Worm (Caenorhabditis elegans) whole organism, midembryonic: Measurements from ENCODE around the gene C05A9.2.

ENCODE experiments used
- T22C8.4 ChIP-seq: fragments of 200-800 bp; sonication (Bioruptor generic); IDR thresholded peaks from 2 replicates; pipeline ENCODE4 v1.3.6; 2022; ENCODE audit warnings: missing genetic modification characterization, missing compliant biosample characterization
- cog-1 ChIP-seq: sonication (generic microtip); optimal IDR thresholded peaks from 2 replicates; lab custom pipeline; 2016; ENCODE audit warnings: missing genetic modification characterization, missing compliant biosample characterization
- flt-1 ChIP-seq: fragments of 200-800 bp; sonication (Bioruptor generic); IDR thresholded peaks from 2 replicates; pipeline ENCODE4 v1.3.6; 2022; ENCODE audit warnings: missing genetic modification characterization, missing compliant biosample characterization
- klf-2 ChIP-seq: fragments of 200-800 bp; sonication (Bioruptor generic); conservative IDR thresholded peaks from 2 replicates; pipeline ENCODE4 v1.3.6; 2022; ENCODE audit warnings: missing genetic modification reagents, missing genetic modification characterization, missing compliant biosample characterization
- med-1 ChIP-seq: sonication (generic microtip); optimal IDR thresholded peaks from 2 replicates; lab custom pipeline; 2017; ENCODE audit warnings: missing genetic modification characterization, mild to moderate bottlenecking, missing compliant biosample characterization, antibody characterized with exemption, missing genetic modification reagents; ENCODE audit not compliant: insufficient read depth
- ref-1 ChIP-seq: fragments of 200-800 bp; sonication (Bioruptor generic); conservative IDR thresholded peaks from 2 replicates; pipeline ENCODE4 v1.3.6; 2022; ENCODE audit warnings: missing genetic modification reagents, missing genetic modification characterization, missing compliant biosample characterization
- tab-1 ChIP-seq: fragments of 200-800 bp; sonication (Bioruptor generic); IDR thresholded peaks from 2 replicates; pipeline ENCODE4 v1.3.6; 2022; ENCODE audit warnings: missing genetic modification characterization, missing compliant biosample characterization
- ztf-23 ChIP-seq: fragments of 200-800 bp; sonication (Bioruptor generic); IDR thresholded peaks from 2 replicates; pipeline ENCODE4 v1.3.6; 2022; ENCODE audit warnings: missing genetic modification reagents, missing genetic modification characterization, missing compliant biosample characterization
- ztf-29 ChIP-seq: fragments of 200-800 bp; sonication (Bioruptor generic); IDR thresholded peaks from 2 replicates; pipeline ENCODE4 v1.3.6; 2022; ENCODE audit warnings: missing genetic modification reagents, missing genetic modification characterization, missing compliant biosample characterization

C05A9.2 gene

DNA sequence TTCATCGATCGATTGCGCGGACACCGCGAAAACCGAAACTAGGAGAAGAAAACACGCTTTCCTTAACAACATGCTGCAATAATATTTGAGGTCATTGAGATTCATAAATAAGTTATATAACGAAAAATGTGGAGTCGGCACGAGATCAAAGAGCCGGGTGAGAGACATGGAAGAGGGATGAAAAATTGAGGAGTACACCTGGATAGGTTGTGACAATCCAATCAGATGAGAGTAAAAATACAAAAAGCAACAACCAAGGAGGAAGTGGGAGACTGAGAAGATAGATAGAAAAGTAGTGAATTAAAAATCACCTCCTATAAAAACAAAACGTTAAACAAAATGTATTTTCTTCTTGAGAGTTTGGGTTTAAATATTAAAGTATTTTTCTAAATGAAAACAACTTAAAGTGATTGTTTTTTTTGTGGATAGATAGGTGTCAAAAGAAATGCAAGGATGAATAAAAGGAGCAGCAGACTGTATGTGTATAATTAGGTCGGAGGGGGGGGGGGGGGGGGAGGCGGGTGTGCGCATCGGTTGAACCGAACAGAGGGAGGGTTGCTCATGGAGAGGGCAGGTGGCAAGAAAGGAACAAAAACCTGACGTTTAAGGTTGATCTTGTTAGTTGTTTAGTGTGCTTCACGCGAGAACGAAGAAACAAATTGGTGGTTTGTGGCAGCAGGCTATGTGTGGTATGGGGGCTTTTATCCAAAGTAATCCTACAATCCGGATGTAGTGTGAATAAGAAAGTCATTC lies at the start of gene C05A9.2:
Gene C05A9.2 (minus strand): TSS at position 73 of the 753 bp plus-strand sequence.
- TF ChIP-seq med-1 (no peak), ztf-23 (GFP tag; lab: Robert Waterston, UW) (0 out of 2 replicates have a peak, but pooled peaks have one; percentile 18)

DNA sequence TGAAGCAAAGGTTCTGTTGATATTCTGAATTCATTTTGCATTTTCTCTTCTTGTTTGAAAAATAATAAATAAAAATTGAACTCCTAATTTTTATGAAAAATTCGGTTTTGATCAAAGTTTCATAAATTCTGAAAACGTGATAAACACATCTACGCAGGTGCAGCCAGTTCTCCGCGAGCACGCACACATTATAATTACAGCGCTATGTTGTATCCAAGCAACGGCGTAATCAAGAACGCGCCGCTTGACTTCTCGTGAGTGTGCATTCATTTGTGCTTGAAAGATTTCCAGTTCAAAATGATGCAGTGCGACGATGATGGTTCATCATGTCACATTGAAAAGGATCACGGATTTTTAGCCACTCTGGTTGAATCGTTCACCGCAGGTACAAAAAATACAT lies 47.4 kb upstream of the C05A9.2 start, which contains the start of gene F47B10.3:
Gene F47B10.3 (plus strand): TSS at position 301 of the 400 bp plus-strand sequence.
- no peak for TF ChIP-seq flt-1 (GFP tag; lab: Robert Waterston, UW)
- TF ChIP-seq T22C8.4 (GFP tag; lab: Robert Waterston, UW) = no peak
- no peak for TF ChIP-seq klf-2 (GFP tag; lab: Robert Waterston, UW)
- no peak for TF ChIP-seq tab-1 (GFP tag; lab: Robert Waterston, UW)
- no peak for TF ChIP-seq cog-1 (tag; lab: Kevin White, UChicago)

DNA sequence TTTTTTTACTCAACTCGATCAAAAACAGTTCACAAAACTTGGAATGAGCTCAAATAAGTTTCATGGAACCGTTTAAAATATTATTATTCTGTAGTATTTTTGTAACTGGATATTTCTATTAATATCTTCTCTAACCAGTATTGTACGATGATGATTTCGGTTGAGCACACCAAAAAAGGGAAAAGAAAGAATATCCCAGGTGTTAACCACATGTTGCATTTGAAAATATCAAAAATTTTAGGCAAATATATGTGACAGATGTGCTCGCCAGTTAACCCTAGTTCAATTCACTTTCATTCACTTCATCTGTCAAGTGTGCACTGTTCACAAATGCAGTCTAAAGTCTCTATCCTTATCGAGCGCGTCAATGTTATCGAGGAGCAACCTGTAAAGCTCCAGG lies 46.5 kb upstream of the C05A9.2 start, which contains the start of gene F47B10.4:
Gene F47B10.4 (plus strand): TSS at position 301 of the 400 bp plus-strand sequence.
- TF ChIP-seq med-1 (no peak), ref-1 (no peak), flt-1 (GFP tag; lab: Robert Waterston, UW) (no peak), klf-2 (GFP tag; lab: Robert Waterston, UW) (no peak), cog-1 (tag; lab: Kevin White, UChicago) (no peak), ztf-23 (GFP tag; lab: Robert Waterston, UW) (no peak), ztf-29 (GFP tag; lab: Robert Waterston, UW) (no peak), tab-1 (GFP tag; lab: Robert Waterston, UW) (no peak)

DNA sequence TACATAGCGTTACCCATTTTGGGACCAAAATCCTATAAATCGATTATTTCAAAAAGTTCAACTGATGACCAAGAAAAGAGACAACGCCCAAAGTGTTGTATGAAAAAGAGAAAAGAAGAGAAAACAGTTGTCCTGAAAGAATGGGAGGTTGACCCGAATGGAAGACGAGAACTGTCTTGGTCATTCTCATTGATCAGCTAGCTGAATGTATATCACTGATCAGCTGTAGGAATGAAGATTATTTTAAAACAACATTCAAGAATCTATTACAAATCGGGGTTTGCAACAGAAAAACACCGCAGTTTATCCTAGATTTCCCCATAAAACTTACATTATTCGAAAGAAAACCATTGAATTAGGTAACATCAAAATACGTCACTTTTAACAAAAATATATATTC lies 46.0 kb upstream of the C05A9.2 start, which contains the start of gene F47B10.5:
Gene F47B10.5 (minus strand): TSS at position 101 of the 400 bp plus-strand sequence.
- TF ChIP-seq tab-1 (GFP tag; lab: Robert Waterston, UW) (no peak), flt-1 (GFP tag; lab: Robert Waterston, UW) (no peak), ztf-23 (GFP tag; lab: Robert Waterston, UW) (no peak), T22C8.4 (GFP tag; lab: Robert Waterston, UW) (no peak)

DNA sequence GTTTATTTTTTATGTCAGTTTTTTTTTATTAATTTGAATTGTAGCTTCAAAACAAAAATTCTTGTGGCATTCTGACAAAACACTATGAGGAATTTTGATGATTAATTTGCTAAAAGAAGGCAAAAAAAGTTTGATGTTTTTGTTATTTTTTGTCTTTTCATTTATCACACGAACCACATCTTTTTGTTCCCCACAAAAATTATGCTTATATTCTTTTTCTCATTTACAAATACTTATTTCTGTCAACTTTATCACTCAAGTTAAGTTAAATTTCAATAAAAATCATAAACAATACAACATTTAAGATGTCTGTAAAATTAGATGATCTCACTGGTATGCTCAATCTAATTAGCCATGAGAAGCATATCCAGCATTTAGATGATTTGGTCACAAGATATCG lies 43.7 kb upstream of the C05A9.2 start, which contains the start of gene F47B10.6:
Gene F47B10.6 (plus strand): TSS at position 301 of the 400 bp plus-strand sequence.
- TF ChIP-seq ztf-23 (GFP tag; lab: Robert Waterston, UW) = no peak
- no peak for TF ChIP-seq T22C8.4 (GFP tag; lab: Robert Waterston, UW)

DNA sequence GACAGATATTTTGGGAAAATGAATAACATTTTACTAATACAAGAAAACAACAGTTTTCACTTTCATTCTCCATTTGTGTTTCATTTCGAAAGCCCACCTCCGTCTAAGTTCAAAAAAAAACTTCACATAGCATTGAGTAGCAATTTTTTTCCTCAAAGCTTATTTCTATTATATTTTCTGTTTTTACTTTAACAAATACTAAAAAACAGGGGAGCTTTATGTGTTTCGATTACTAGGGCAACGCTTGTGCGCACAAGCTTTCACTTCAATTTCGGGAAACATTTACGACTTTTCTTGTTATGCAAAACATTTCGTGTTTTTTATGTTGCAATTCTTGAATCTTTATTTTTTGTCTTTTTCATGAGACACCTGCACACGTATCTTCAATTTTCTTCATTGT lies 41.4 kb upstream of the C05A9.2 start, which contains the start of gene T21E8.5:
Gene T21E8.5 (plus strand): TSS at position 301 of the 400 bp plus-strand sequence.
- TF ChIP-seq klf-2 (GFP tag; lab: Robert Waterston, UW) = no peak
- no peak for TF ChIP-seq ref-1
- TF ChIP-seq cog-1 (tag; lab: Kevin White, UChicago) = no peak
- no peak for TF ChIP-seq flt-1 (GFP tag; lab: Robert Waterston, UW)
- TF ChIP-seq T22C8.4 (GFP tag; lab: Robert Waterston, UW) = no peak
- no peak for TF ChIP-seq ztf-23 (GFP tag; lab: Robert Waterston, UW)
- TF ChIP-seq tab-1 (GFP tag; lab: Robert Waterston, UW) = no peak
- no peak for TF ChIP-seq med-1
- no peak for TF ChIP-seq ztf-29 (GFP tag; lab: Robert Waterston, UW)

DNA sequence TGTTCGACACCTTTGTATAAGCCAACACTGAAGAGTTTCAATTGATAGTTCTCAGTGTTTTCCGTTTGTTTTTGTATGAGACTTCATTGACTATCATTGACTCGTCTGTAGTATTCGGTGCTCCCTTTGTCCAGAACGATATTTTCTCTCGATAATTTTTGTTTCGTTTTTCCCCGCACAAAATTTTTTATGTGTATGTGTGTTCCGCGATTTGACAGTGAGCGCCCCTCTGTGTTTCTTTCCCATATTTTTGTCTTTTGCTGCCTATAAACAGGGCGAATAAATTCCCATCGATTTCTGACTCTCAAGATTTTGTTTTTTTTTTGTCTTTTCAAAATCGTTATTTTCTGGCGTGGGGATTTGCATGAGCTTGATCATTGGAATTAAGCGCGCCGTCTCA lies 38.7 kb upstream of the C05A9.2 start, which contains the start of gene T21E8.7:
Gene T21E8.7 (plus strand): TSS at position 301 of the 400 bp plus-strand sequence.
- TF ChIP-seq ztf-23 (GFP tag; lab: Robert Waterston, UW) (no peak), ztf-29 (GFP tag; lab: Robert Waterston, UW) (no peak), ref-1 (no peak), flt-1 (GFP tag; lab: Robert Waterston, UW) (no peak), med-1 (no peak), klf-2 (GFP tag; lab: Robert Waterston, UW) (no peak), T22C8.4 (GFP tag; lab: Robert Waterston, UW) (no peak), cog-1 (tag; lab: Kevin White, UChicago) (no peak), tab-1 (GFP tag; lab: Robert Waterston, UW) (no peak)

DNA sequence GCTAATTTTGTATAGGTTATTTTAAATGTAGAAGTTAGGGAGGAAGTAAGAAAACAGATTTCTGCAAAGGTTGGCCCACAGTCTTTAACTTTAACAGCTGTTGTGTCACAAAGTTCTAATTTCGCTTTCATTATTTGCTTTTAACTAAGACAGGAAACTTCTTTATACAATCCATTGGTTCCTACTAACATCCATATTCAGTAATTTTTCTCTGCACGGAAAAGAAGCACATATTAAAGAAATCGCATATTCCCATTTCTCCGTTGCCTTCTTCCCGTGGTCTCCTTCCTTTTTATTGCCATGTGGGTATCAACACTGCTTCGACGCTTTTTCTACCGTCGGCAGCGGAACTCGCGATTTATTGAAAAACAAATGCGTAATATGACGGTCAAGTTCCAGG lies 37.5 kb upstream of the C05A9.2 start, which contains the start of gene T21E8.6:
Gene T21E8.6 (plus strand): TSS at position 301 of the 400 bp plus-strand sequence.
- TF ChIP-seq ref-1 = no peak
- TF ChIP-seq cog-1 (tag; lab: Kevin White, UChicago) = no peak
- no peak for TF ChIP-seq ztf-29 (GFP tag; lab: Robert Waterston, UW)
- TF ChIP-seq flt-1 (GFP tag; lab: Robert Waterston, UW) = no peak
- TF ChIP-seq tab-1 (GFP tag; lab: Robert Waterston, UW) = no peak

DNA sequence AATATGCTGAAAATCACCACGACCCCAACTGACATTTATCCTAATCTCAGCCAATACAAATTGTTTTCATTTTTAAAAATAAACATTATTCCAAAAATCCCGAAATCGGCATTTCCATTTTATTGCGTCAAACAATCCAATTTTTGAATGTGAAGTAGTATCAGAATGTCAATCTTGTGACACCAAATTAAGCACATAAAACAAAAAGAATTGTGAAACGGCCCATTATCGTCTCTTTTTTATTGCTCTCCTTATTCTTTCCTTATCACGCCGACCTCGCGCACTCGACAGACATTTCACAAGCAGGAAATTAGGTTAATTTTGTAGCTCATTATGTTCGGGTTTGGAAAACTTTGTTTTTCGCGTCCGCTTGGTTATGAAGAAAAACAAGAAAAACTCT lies 36.0 kb upstream of the C05A9.2 start, which contains the start of gene T21E8.4:
Gene T21E8.4 (plus strand): TSS at position 301 of the 400 bp plus-strand sequence.
- TF ChIP-seq ztf-29 (GFP tag; lab: Robert Waterston, UW) = no peak
- TF ChIP-seq flt-1 (GFP tag; lab: Robert Waterston, UW) = no peak
- TF ChIP-seq cog-1 (tag; lab: Kevin White, UChicago) = no peak
- no peak for TF ChIP-seq klf-2 (GFP tag; lab: Robert Waterston, UW)
- no peak for TF ChIP-seq med-1
- no peak for TF ChIP-seq ztf-23 (GFP tag; lab: Robert Waterston, UW)
- TF ChIP-seq ref-1 = no peak
- TF ChIP-seq tab-1 (GFP tag; lab: Robert Waterston, UW) = no peak
- TF ChIP-seq T22C8.4 (GFP tag; lab: Robert Waterston, UW) = no peak
